Worm (Caenorhabditis elegans) whole organism, young adult: ENCODE results near the gene F49F1.10.

Experiments
- B0019.2 ChIP-seq: fragments of 200-800 bp; sonication (Bioruptor generic); conservative IDR thresholded peaks from 2 replicates; pipeline ENCODE4 v1.3.6; 2022; ENCODE audit warnings: missing genetic modification reagents, missing genetic modification characterization, missing compliant biosample characterization
- B0336.3 ChIP-seq: fragments of 200-800 bp; sonication (Bioruptor generic); IDR thresholded peaks from 2 replicates; pipeline ENCODE4 v1.3.6; 2022; ENCODE audit warnings: missing genetic modification characterization, missing compliant biosample characterization
- C06A6.2 ChIP-seq: fragments of 200-800 bp; sonication (Bioruptor generic); conservative IDR thresholded peaks from 2 replicates; pipeline ENCODE4 v1.3.6; 2022; ENCODE audit warnings: missing genetic modification characterization, missing compliant biosample characterization
- F10E7.11 ChIP-seq: sonication (generic microtip); optimal IDR thresholded peaks from 2 replicates; lab custom pipeline; 2017; ENCODE audit warnings: mild to moderate bottlenecking, missing genetic modification characterization, moderate library complexity, missing compliant biosample characterization
- F33H1.4 ChIP-seq: fragments of 200-800 bp; sonication (Bioruptor generic); IDR thresholded peaks from 2 replicates; pipeline ENCODE4 v1.3.6; 2022; ENCODE audit warnings: missing genetic modification reagents, missing genetic modification characterization, missing compliant biosample characterization
- F49E8.2 ChIP-seq: sonication (generic microtip); optimal IDR thresholded peaks from 3 replicates; lab custom pipeline; 2017; ENCODE audit warnings: missing genetic modification characterization, mild to moderate bottlenecking, missing compliant biosample characterization, antibody characterized with exemption, moderate library complexity; ENCODE audit not compliant: insufficient read depth
- F52B5.7 ChIP-seq: sonication (generic microtip); optimal IDR thresholded peaks from 2 replicates; lab custom pipeline; 2016; ENCODE audit warnings: mild to moderate bottlenecking, missing genetic modification characterization, missing compliant biosample characterization
- F57A8.1 ChIP-seq: fragments of 200-800 bp; sonication (Bioruptor generic); optimal IDR thresholded peaks from 2 replicates; lab custom pipeline; 2018; ENCODE audit warnings: mild to moderate bottlenecking, missing genetic modification characterization, moderate library complexity, missing compliant biosample characterization
- K11D2.4 ChIP-seq: fragments of 200-800 bp; sonication (Bioruptor generic); IDR thresholded peaks from 2 replicates; pipeline ENCODE4 v1.3.6; 2022; ENCODE audit warnings: missing genetic modification reagents, missing genetic modification characterization, missing compliant biosample characterization
- Y53F4B.3 ChIP-seq: fragments of 200-800 bp; sonication (Bioruptor generic); IDR thresholded peaks from 2 replicates; pipeline ENCODE4 v1.3.6; 2022; ENCODE audit warnings: missing genetic modification reagents, missing genetic modification characterization, missing compliant biosample characterization
- Y53G8AR.9 ChIP-seq: fragments of 200-800 bp; sonication (Bioruptor generic); conservative IDR thresholded peaks from 2 replicates; pipeline ENCODE4 v1.3.6; 2022; ENCODE audit warnings: missing genetic modification reagents, missing genetic modification characterization, missing compliant biosample characterization
- Y56A3A.18 ChIP-seq: fragments of 200-800 bp; sonication (Bioruptor generic); IDR thresholded peaks from 2 replicates; pipeline ENCODE4 v1.3.6; 2022; ENCODE audit warnings: missing genetic modification reagents, missing genetic modification characterization, missing compliant biosample characterization
- Y67H2A.10 ChIP-seq: fragments of 200-800 bp; sonication (Bioruptor generic); conservative IDR thresholded peaks from 2 replicates; pipeline ENCODE4 v1.3.6; 2022; ENCODE audit warnings: missing genetic modification reagents, missing genetic modification characterization, missing compliant biosample characterization
- ama-1 ChIP-seq, 3 experiments: fragments of 150-350 bp in 1 of 3; sonication (generic microtip) in 2 of 3; optimal IDR thresholded peaks; 2 replicates each; lab custom pipeline; 2014 to 2018; ENCODE audit warnings: missing biosample characterization in 2 of 3, missing genetic modification characterization in 2 of 3, missing genetic modification reagents in 2 of 3
- aptf-2 ChIP-seq: fragments of 200-800 bp; sonication (Bioruptor generic); conservative IDR thresholded peaks from 2 replicates; pipeline ENCODE4 v1.3.6; 2022; ENCODE audit warnings: missing genetic modification reagents, missing genetic modification characterization, missing compliant biosample characterization
- aptf-3 ChIP-seq: fragments of 200-800 bp; sonication (Bioruptor generic); IDR thresholded peaks from 2 replicates; pipeline ENCODE4 v1.3.6; 2022; ENCODE audit warnings: missing genetic modification characterization, missing compliant biosample characterization
- bed-2 ChIP-seq: fragments of 200-800 bp; sonication (Bioruptor generic); IDR thresholded peaks from 2 replicates; pipeline ENCODE4 v1.3.6; 2022; ENCODE audit warnings: missing genetic modification reagents, missing genetic modification characterization, missing compliant biosample characterization
- cebp-1 ChIP-seq, 2 experiments: fragments of 200-800 bp in 1 of 2; sonication (Bioruptor generic) in 1 of 2; sonication (generic microtip) in 1 of 2; IDR thresholded peaks in 1 of 2; optimal IDR thresholded peaks in 1 of 2; 2 replicates each; pipeline versions ENCODE4 v1.3.6 to Lab custom; 2017 to 2022; ENCODE audit warnings: missing compliant biosample characterization in 2 of 2, missing genetic modification characterization in 2 of 2, mild to moderate bottlenecking in 1 of 2, missing genetic modification reagents in 1 of 2, moderate library complexity in 1 of 2
- cebp-2 ChIP-seq: fragments of 200-800 bp; sonication (Bioruptor generic); IDR thresholded peaks from 2 replicates; pipeline ENCODE4 v1.3.6; 2022; ENCODE audit warnings: missing genetic modification characterization, missing compliant biosample characterization
- chd-7 ChIP-seq: sonication (generic microtip); optimal IDR thresholded peaks from 2 replicates; lab custom pipeline; 2016; ENCODE audit warnings: mild to moderate bottlenecking, missing genetic modification characterization, moderate library complexity, missing compliant biosample characterization
- efl-1 ChIP-seq: fragments of 150-350 bp; optimal IDR thresholded peaks from 2 replicates; lab custom pipeline; 2014; ENCODE audit warnings: missing biosample characterization, missing genetic modification reagents, missing genetic modification characterization
- him-1 ChIP-seq: sonication (generic microtip); optimal IDR thresholded peaks from 2 replicates; lab custom pipeline; 2016; ENCODE audit warnings: missing genotype, missing genetic modification reagents, missing genetic modification characterization, missing compliant biosample characterization
- hmg-1.2 ChIP-seq: fragments of 200-800 bp; sonication (Bioruptor generic); IDR thresholded peaks from 2 replicates; pipeline ENCODE4 v1.3.6; 2022; ENCODE audit warnings: missing genetic modification reagents, missing genetic modification characterization, missing compliant biosample characterization
- let-526 ChIP-seq: fragments of 200-800 bp; sonication (Bioruptor generic); IDR thresholded peaks from 2 replicates; pipeline ENCODE4 v1.3.6; 2022; ENCODE audit warnings: missing genetic modification reagents, missing genetic modification characterization, missing compliant biosample characterization
- lin-54 ChIP-seq: fragments of 200-800 bp; sonication (Bioruptor generic); optimal IDR thresholded peaks from 2 replicates; lab custom pipeline; 2018; ENCODE audit warnings: mild to moderate bottlenecking, missing genetic modification characterization, missing compliant biosample characterization
- lir-1 ChIP-seq: fragments of 200-800 bp; sonication (Bioruptor generic); conservative IDR thresholded peaks from 2 replicates; pipeline ENCODE4 v1.3.6; 2022; ENCODE audit warnings: missing genetic modification reagents, missing genetic modification characterization, missing compliant biosample characterization
- madf-10 ChIP-seq: sonication (generic microtip); optimal IDR thresholded peaks from 2 replicates; lab custom pipeline; 2016; ENCODE audit warnings: mild to moderate bottlenecking, missing genetic modification characterization, missing compliant biosample characterization
- madf-3 ChIP-seq: fragments of 200-800 bp; sonication (Bioruptor generic); IDR thresholded peaks from 2 replicates; pipeline ENCODE4 v1.3.6; 2022; ENCODE audit warnings: missing genetic modification reagents, missing genetic modification characterization, missing compliant biosample characterization
- mcd-1 ChIP-seq: fragments of 200-800 bp; sonication (Bioruptor generic); IDR thresholded peaks from 2 replicates; pipeline ENCODE4 v1.3.6; 2022; ENCODE audit warnings: missing genetic modification reagents, missing genetic modification characterization, missing compliant biosample characterization
- nfyb-1 ChIP-seq: fragments of 200-800 bp; sonication (Bioruptor generic); IDR thresholded peaks from 2 replicates; pipeline ENCODE4 v1.3.6; 2022; ENCODE audit warnings: missing genetic modification reagents, missing genetic modification characterization, missing compliant biosample characterization
- nhr-120 ChIP-seq: fragments of 200-800 bp; sonication (Bioruptor generic); IDR thresholded peaks from 2 replicates; pipeline ENCODE4 v1.3.6; 2022; ENCODE audit warnings: missing genetic modification characterization, missing compliant biosample characterization
- nhr-27 ChIP-seq: fragments of 200-800 bp; sonication (Bioruptor generic); optimal IDR thresholded peaks from 2 replicates; lab custom pipeline; 2018; ENCODE audit warnings: mild to moderate bottlenecking, missing genetic modification characterization, moderate library complexity, missing compliant biosample characterization
- pha-4 ChIP-seq: fragments of 150-350 bp; sonication (generic microtip); optimal IDR thresholded peaks from 2 replicates; lab custom pipeline; 2014; ENCODE audit warnings: missing biosample characterization, missing genetic modification reagents, missing genetic modification characterization
- sdz-38 ChIP-seq: sonication (generic microtip); optimal IDR thresholded peaks from 2 replicates; lab custom pipeline; 2016; ENCODE audit warnings: missing genotype, missing genetic modification characterization, missing compliant biosample characterization
- snpc-1.3 ChIP-seq: sonication (generic microtip); optimal IDR thresholded peaks from 2 replicates; lab custom pipeline; 2017; ENCODE audit warnings: missing genetic modification characterization, mild to moderate bottlenecking, missing compliant biosample characterization, antibody characterized with exemption, moderate library complexity, missing genotype, missing genetic modification reagents; ENCODE audit not compliant: insufficient read depth
- snpc-3.4 ChIP-seq: sonication (generic microtip); optimal IDR thresholded peaks from 2 replicates; lab custom pipeline; 2017; ENCODE audit warnings: missing genetic modification characterization, mild to moderate bottlenecking, missing compliant biosample characterization, antibody characterized with exemption, moderate library complexity, missing genotype, missing genetic modification reagents
- snpc-4 ChIP-seq, 5 experiments: fragments of 150-350 bp in 1 of 5; sonication (generic microtip) in 4 of 5; optimal IDR thresholded peaks; 2 replicates each; lab custom pipeline; 2014 to 2018; ENCODE audit warnings: missing genetic modification characterization in 5 of 5, missing biosample characterization in 3 of 5, antibody characterized with exemption in 2 of 5, mild to moderate bottlenecking in 2 of 5, missing compliant biosample characterization in 2 of 5, missing genotype in 2 of 5, moderate library complexity in 2 of 5, missing genetic modification reagents in 1 of 5
- tbp1 ChIP-seq: fragments of 200-800 bp; sonication (Bioruptor generic); optimal IDR thresholded peaks from 2 replicates; lab custom pipeline; 2018; ENCODE audit warnings: mild to moderate bottlenecking, missing genetic modification characterization, missing compliant biosample characterization
- unc-130 ChIP-seq: sonication (generic microtip); optimal IDR thresholded peaks from 2 replicates; lab custom pipeline; 2016; ENCODE audit warnings: missing genetic modification reagents, missing genetic modification characterization, missing compliant biosample characterization
- unc-62 ChIP-seq: fragments of 150-350 bp; optimal IDR thresholded peaks from 2 replicates; lab custom pipeline; 2014; ENCODE audit warnings: missing biosample characterization, missing genetic modification reagents, missing genetic modification characterization
- zfh-2 ChIP-seq: fragments of 200-800 bp; sonication (Bioruptor generic); conservative IDR thresholded peaks from 2 replicates; pipeline ENCODE4 v1.3.6; 2022; ENCODE audit warnings: missing genetic modification reagents, missing genetic modification characterization, missing compliant biosample characterization
- ztf-26 ChIP-seq: sonication (generic microtip); optimal IDR thresholded peaks from 2 replicates; lab custom pipeline; 2017; ENCODE audit warnings: missing genetic modification characterization, missing compliant biosample characterization
- ztf-28 ChIP-seq: fragments of 200-800 bp; sonication (Bioruptor generic); IDR thresholded peaks from 2 replicates; pipeline ENCODE4 v1.3.6; 2022; ENCODE audit warnings: missing genetic modification reagents, missing genetic modification characterization, missing compliant biosample characterization

F49F1.10 gene

DNA sequence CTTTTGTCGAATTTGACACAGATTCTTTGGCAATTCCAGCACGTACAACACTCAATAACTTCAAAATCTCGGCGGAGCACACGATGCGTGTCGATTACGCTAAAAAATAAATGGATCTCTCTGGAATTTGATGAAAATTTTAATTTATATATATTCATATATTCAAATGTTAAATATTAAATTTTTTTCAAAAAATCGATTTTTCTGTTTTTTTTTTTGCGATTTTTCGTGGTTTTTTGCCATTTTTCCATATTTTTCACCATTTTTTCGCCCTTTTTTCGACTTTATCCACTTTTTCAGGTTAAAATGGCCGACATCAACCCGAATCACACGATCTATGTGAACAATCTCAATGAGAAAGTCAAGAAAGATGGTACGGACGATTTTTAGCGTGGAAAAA is 34.9 kb upstream of the F49F1.10 start, which contains the start of gene rnp-3:
Gene rnp-3 (plus strand): TSS at position 301 of the 400 bp plus-strand sequence.
- no peak for TF ChIP-seq pha-4 (tag; lab: Kevin White, UChicago)
- TF ChIP-seq K11D2.4 (GFP tag; lab: Robert Waterston, UW), result no peak
- TF ChIP-seq Y53F4B.3 (GFP tag; lab: Robert Waterston, UW), result no peak

- TF ChIP-seq Y53F4B.3 (GFP tag; lab: Robert Waterston, UW) (no peak), unc-130 (no peak), madf-3 (GFP tag; lab: Robert Waterston, UW) (no peak), ztf-26 (no peak), unc-62 (no peak), efl-1 (GFP tag; lab: Kevin White, UChicago) (no peak), lir-1 (no peak), B0019.2 (GFP tag; lab: Robert Waterston, UW) (no peak), snpc-4 (GFP tag; optimal IDR thresholded peaks at IDR 0.05; lab: Kevin White, UChicago) (no peak), snpc-4 (tag; optimal IDR thresholded peaks at IDR 0.05; lab: Kevin White, UChicago) (no peak), snpc-1.3 (tag; lab: Kevin White, UChicago) (no peak), F10E7.11 (no peak), tbp1 (GFP tag; lab: Kevin White, UChicago) (no peak), B0336.3 (GFP tag; lab: Robert Waterston, UW) (no peak), F52B5.7 (no peak), hmg-1.2 (GFP tag; lab: Robert Waterston, UW) (no peak), nhr-27 (no peak), bed-2 (GFP tag; lab: Robert Waterston, UW) (no peak), zfh-2 (no peak)
These were observed 33.3 kb upstream of the F49F1.10 start for ce11 chrIV:4172242-4172641.

- TF ChIP-seq cebp-2 (GFP tag; lab: Robert Waterston, UW) (no peak), nfyb-1 (GFP tag; lab: Robert Waterston, UW) (no peak), ztf-28 (GFP tag; lab: Robert Waterston, UW) (no peak), B0019.2 (GFP tag; lab: Robert Waterston, UW) (no peak), aptf-2 (GFP tag; lab: Robert Waterston, UW) (no peak), F49E8.2 (tag; lab: Kevin White, UChicago) (no peak), madf-10 (no peak), Y53G8AR.9 (no peak), Y67H2A.10 (GFP tag; lab: Robert Waterston, UW) (no peak), pha-4 (tag; lab: Kevin White, UChicago) (no peak), C06A6.2 (GFP tag; lab: Robert Waterston, UW) (no peak), nhr-120 (GFP tag; lab: Robert Waterston, UW) (no peak), mcd-1 (GFP tag; lab: Robert Waterston, UW) (peak; percentile 89), bed-2 (GFP tag; lab: Robert Waterston, UW) (0 out of 2 replicates have a peak, but pooled peaks have one; percentile 32), ama-1 (optimal IDR thresholded peaks at IDR 0.05; lab: Kevin White, UChicago) (no peak), ama-1 (GFP tag; optimal IDR thresholded peaks at IDR 0.05; lab: Kevin White, UChicago) (no peak), aptf-3 (GFP tag; lab: Robert Waterston, UW) (no peak), F33H1.4 (GFP tag; lab: Robert Waterston, UW) (0 out of 2 replicates have a peak, but pooled peaks have one; percentile 18), snpc-1.3 (tag; lab: Kevin White, UChicago) (no peak), let-526 (GFP tag; lab: Robert Waterston, UW) (no peak), cebp-1 (GFP tag; IDR thresholded peaks at IDR 0.05; lab: Robert Waterston, UW) (no peak), cebp-1 (tag; optimal IDR thresholded peaks at IDR 0.05; lab: Kevin White, UChicago) (no peak), him-1 (tag; lab: Kevin White, UChicago) (no peak), chd-7 (tag; lab: Kevin White, UChicago) (no peak), F57A8.1 (GFP tag; lab: Kevin White, UChicago) (no peak), sdz-38 (no peak), Y56A3A.18 (no peak), snpc-3.4 (tag; lab: Kevin White, UChicago) (no peak), lin-54 (GFP tag; lab: Kevin White, UChicago) (peak; percentile 47)
These were observed 32.7 kb upstream of the F49F1.10 start, which contains the start of the genes K08D10.13 and rnp-2 for ce11 chrIV:4171531-4172163. K08D10.13 (minus strand) TSS chrIV:4171581. rnp-2 (plus strand) TSS chrIV:4172076.
